Worm (Caenorhabditis elegans): ENCODE results near the gene vrp-1.

DNA sequence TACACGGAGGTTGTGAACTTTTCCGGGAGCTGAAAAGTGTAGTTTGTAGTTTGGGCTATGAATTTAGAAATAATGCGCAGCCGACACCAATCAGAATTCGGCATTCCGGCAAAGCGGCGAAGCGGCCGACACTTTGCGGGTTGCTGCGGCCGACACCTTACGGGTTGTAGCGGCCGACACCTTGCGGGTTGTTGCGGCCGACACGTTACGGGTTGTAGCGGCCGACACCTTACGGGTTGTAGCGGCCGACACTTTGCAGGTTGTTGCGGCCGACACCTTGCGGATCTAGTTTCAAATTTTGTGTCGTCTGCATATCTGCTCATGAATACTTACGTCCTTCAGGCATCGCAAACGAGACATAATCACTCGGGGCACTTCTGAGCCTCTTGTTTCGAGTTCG is 45.5 kb upstream of the vrp-1 start:
- no peak for TF ChIP-seq skn-1 (tag; optimal IDR thresholded peaks at IDR 0.05)
- no peak for TF ChIP-seq nhr-10 (tag; optimal IDR thresholded peaks at IDR 0.05)
- TF ChIP-seq nhr-129 (tag; optimal IDR thresholded peaks at IDR 0.05), result no peak
- TF ChIP-seq snpc-4 (tag; optimal IDR thresholded peaks at IDR 0.05), result no peak

Measured in whole organism, L2 larva.